Worm (Caenorhabditis elegans) whole organism, L3 larva: ENCODE measurements around the gene tag-65.

Experiments used
- R02D3.7 ChIP-seq: fragments of 150-350 bp; optimal IDR thresholded peaks from 2 replicates; lab custom pipeline; 2014; ENCODE audit warnings: missing biosample characterization, missing genetic modification characterization
- ZK546.5 ChIP-seq: sonication (generic microtip); optimal IDR thresholded peaks from 2 replicates; lab custom pipeline; 2017; ENCODE audit warnings: missing biosample characterization, missing genetic modification characterization
- aly-2 ChIP-seq: fragments of 150-350 bp; optimal IDR thresholded peaks from 2 replicates; lab custom pipeline; 2014; ENCODE audit warnings: missing biosample characterization, missing genetic modification characterization
- ama-1 ChIP-seq: fragments of 150-350 bp; optimal IDR thresholded peaks from 2 replicates; lab custom pipeline; 2018
- ceh-28 ChIP-seq: fragments of 150-350 bp; optimal IDR thresholded peaks from 2 replicates; lab custom pipeline; 2014; ENCODE audit warnings: missing biosample characterization, missing genetic modification reagents, missing genetic modification characterization
- ceh-82 ChIP-seq: fragments of 150-350 bp; optimal IDR thresholded peaks from 2 replicates; lab custom pipeline; 2014; ENCODE audit warnings: missing biosample characterization, missing genetic modification characterization
- ceh-9 ChIP-seq: sonication (generic microtip); optimal IDR thresholded peaks from 2 replicates; lab custom pipeline; 2018; ENCODE audit warnings: missing biosample characterization, missing genetic modification characterization
- daf-12 ChIP-seq: fragments of 150-350 bp; optimal IDR thresholded peaks from 2 replicates; lab custom pipeline; 2014; ENCODE audit warnings: missing biosample characterization, missing genetic modification reagents, missing genetic modification characterization
- egl-27 ChIP-seq: sonication (generic microtip); optimal IDR thresholded peaks from 4 replicates; lab custom pipeline; 2017; ENCODE audit warnings: missing biosample characterization, missing genetic modification reagents, missing genetic modification characterization
- egl-5 ChIP-seq: fragments of 150-350 bp; optimal IDR thresholded peaks from 2 replicates; lab custom pipeline; 2017; ENCODE audit warnings: missing biosample characterization, missing genetic modification reagents, missing genetic modification characterization, inconsistent platforms
- elt-2 ChIP-seq: sonication (generic microtip); optimal IDR thresholded peaks from 2 replicates; lab custom pipeline; 2016; ENCODE audit warnings: missing genetic modification reagents, mild to moderate bottlenecking, missing genetic modification characterization, missing compliant biosample characterization
- elt-3 ChIP-seq, 3 experiments: fragments of 150-350 bp in 1 of 3; sonication (generic microtip) in 2 of 3; optimal IDR thresholded peaks; 2 replicates in 2 of 3; 4 replicates in 1 of 3; lab custom pipeline; 2014 to 2017; ENCODE audit warnings: missing biosample characterization in 3 of 3, missing genetic modification characterization in 3 of 3
- fkh-10 ChIP-seq: sonication (generic microtip); optimal IDR thresholded peaks from 2 replicates; lab custom pipeline; 2017; ENCODE audit warnings: missing biosample characterization, missing genetic modification reagents, missing genetic modification characterization
- fkh-2 ChIP-seq: fragments of 150-350 bp; optimal IDR thresholded peaks from 2 replicates; lab custom pipeline; 2014; ENCODE audit warnings: missing biosample characterization, missing genetic modification reagents, missing genetic modification characterization
- hmg-11 ChIP-seq: sonication (generic microtip); optimal IDR thresholded peaks from 2 replicates; lab custom pipeline; 2016; ENCODE audit warnings: missing genetic modification characterization, missing compliant biosample characterization
- jun-1 ChIP-seq: fragments of 150-350 bp; optimal IDR thresholded peaks from 2 replicates; lab custom pipeline; 2014; ENCODE audit warnings: missing biosample characterization, missing genetic modification reagents, missing genetic modification characterization
- lin-15B ChIP-seq: fragments of 150-350 bp; optimal IDR thresholded peaks from 2 replicates; lab custom pipeline; 2014; ENCODE audit warnings: missing biosample characterization, missing genetic modification characterization
- lin-39 ChIP-seq: fragments of 150-350 bp; optimal IDR thresholded peaks from 2 replicates; lab custom pipeline; 2018; ENCODE audit warnings: missing biosample characterization, missing genetic modification reagents, missing genetic modification characterization
- lsy-12 ChIP-seq: sonication (generic microtip); optimal IDR thresholded peaks from 2 replicates; lab custom pipeline; 2016; ENCODE audit warnings: mild to moderate bottlenecking, missing genetic modification characterization, missing compliant biosample characterization
- mdl-1 ChIP-seq: fragments of 150-350 bp; optimal IDR thresholded peaks from 2 replicates; lab custom pipeline; 2014; ENCODE audit warnings: missing biosample characterization, missing genetic modification characterization
- mml-1 ChIP-seq: fragments of 150-350 bp; sonication (generic microtip); optimal IDR thresholded peaks from 3 replicates; lab custom pipeline; 2014; ENCODE audit warnings: missing biosample characterization, missing genetic modification characterization
- nfya-1 ChIP-seq: sonication (generic microtip); optimal IDR thresholded peaks from 2 replicates; lab custom pipeline; 2017; ENCODE audit warnings: missing genetic modification characterization, mild to moderate bottlenecking, missing compliant biosample characterization, antibody characterized with exemption, moderate library complexity; ENCODE audit not compliant: insufficient read depth
- nhr-23 ChIP-seq: fragments of 150-350 bp; optimal IDR thresholded peaks from 2 replicates; lab custom pipeline; 2014; ENCODE audit warnings: missing biosample characterization, missing genetic modification reagents, missing genetic modification characterization
- nhr-237 ChIP-seq: fragments of 150-350 bp; optimal IDR thresholded peaks from 2 replicates; lab custom pipeline; 2014; ENCODE audit warnings: missing biosample characterization, missing genetic modification characterization
- nhr-25 ChIP-seq: sonication (generic microtip); optimal IDR thresholded peaks from 2 replicates; lab custom pipeline; 2017; ENCODE audit warnings: missing biosample characterization, missing genetic modification characterization
- nhr-43 ChIP-seq: sonication (generic microtip); optimal IDR thresholded peaks from 2 replicates; lab custom pipeline; 2016; ENCODE audit warnings: mild to moderate bottlenecking, missing genetic modification characterization, missing compliant biosample characterization; ENCODE audit not compliant: poor library complexity, severe bottlenecking
- nhr-76 ChIP-seq: fragments of 150-350 bp; sonication (generic microtip); optimal IDR thresholded peaks from 5 replicates; lab custom pipeline; 2014; ENCODE audit warnings: missing biosample characterization, missing genetic modification characterization
- nhr-77 ChIP-seq: fragments of 150-350 bp; optimal IDR thresholded peaks from 2 replicates; lab custom pipeline; 2014; ENCODE audit warnings: missing biosample characterization, missing genetic modification characterization
- pha-4 ChIP-seq: fragments of 150-350 bp; optimal IDR thresholded peaks from 2 replicates; lab custom pipeline; 2014; ENCODE audit warnings: missing biosample characterization, missing genetic modification reagents, missing genetic modification characterization
- pqm-1 ChIP-seq: fragments of 150-350 bp; optimal IDR thresholded peaks from 2 replicates; lab custom pipeline; 2017; ENCODE audit warnings: missing biosample characterization, missing genetic modification characterization, inconsistent platforms
- sea-2 ChIP-seq: fragments of 150-350 bp; sonication (generic microtip); optimal IDR thresholded peaks from 4 replicates; lab custom pipeline; 2014; ENCODE audit warnings: missing biosample characterization, missing genetic modification reagents, missing genetic modification characterization
- skn-1 ChIP-seq: fragments of 150-350 bp; optimal IDR thresholded peaks from 2 replicates; lab custom pipeline; 2014; ENCODE audit warnings: missing biosample characterization, missing genetic modification characterization
- snpc-4 ChIP-seq: fragments of 150-350 bp; optimal IDR thresholded peaks from 2 replicates; lab custom pipeline; 2014; ENCODE audit warnings: missing biosample characterization, missing genetic modification characterization
- tbx-2 ChIP-seq: sonication (generic microtip); optimal IDR thresholded peaks from 2 replicates; lab custom pipeline; 2016; ENCODE audit warnings: mild to moderate bottlenecking, missing genetic modification characterization, missing compliant biosample characterization
- unc-39 ChIP-seq: sonication (generic microtip); optimal IDR thresholded peaks from 4 replicates; lab custom pipeline; 2017; ENCODE audit warnings: missing biosample characterization, missing genetic modification characterization
- unc-62 ChIP-seq: fragments of 150-350 bp; sonication (generic microtip); optimal IDR thresholded peaks from 4 replicates; lab custom pipeline; 2014; ENCODE audit warnings: missing biosample characterization, missing genetic modification reagents, missing genetic modification characterization
- zag-1 ChIP-seq: fragments of 150-350 bp; optimal IDR thresholded peaks from 2 replicates; lab custom pipeline; 2014; ENCODE audit warnings: missing biosample characterization, missing genetic modification characterization
- ztf-11 ChIP-seq: fragments of 150-350 bp; optimal IDR thresholded peaks from 2 replicates; lab custom pipeline; 2014; ENCODE audit warnings: missing biosample characterization, missing genetic modification characterization

Gene tag-65

ce11 chrV:13668337-13668736 is 10.1 kb downstream of the tag-65 start:
- TF ChIP-seq fkh-2 (no peak), nhr-25 (no peak), skn-1 (no peak), egl-5 (no peak), ztf-11 (tag; lab: Kevin White, UChicago) (no peak), zag-1 (no peak), tbx-2 (tag; lab: Kevin White, UChicago) (no peak), hmg-11 (no peak), nhr-43 (tag; lab: Kevin White, UChicago) (no peak), mdl-1 (tag; lab: Kevin White, UChicago) (no peak), sea-2 (GFP tag; lab: Kevin White, UChicago) (no peak), unc-39 (no peak)

ce11 chrV:13666460-13666859 is 11.9 kb downstream of the tag-65 start:
- TF ChIP-seq mdl-1 (tag; lab: Kevin White, UChicago) = no peak
- no peak for TF ChIP-seq nhr-23 (tag; lab: Kevin White, UChicago)
- no peak for TF ChIP-seq ceh-9 (tag; lab: Kevin White, UChicago)
- no peak for TF ChIP-seq lin-39 (tag; lab: Kevin White, UChicago)
- no peak for TF ChIP-seq nhr-77 (tag; lab: Kevin White, UChicago)
- no peak for TF ChIP-seq tbx-2 (tag; lab: Kevin White, UChicago)
- TF ChIP-seq zag-1 = no peak
- no peak for TF ChIP-seq unc-62 (GFP tag; lab: Kevin White, UChicago)
- TF ChIP-seq egl-27 (tag; lab: Kevin White, UChicago) = no peak
- TF ChIP-seq ceh-28 (tag; lab: Kevin White, UChicago) = no peak
- no peak for TF ChIP-seq lsy-12 (tag; lab: Kevin White, UChicago)
- TF ChIP-seq elt-3 (tag; optimal IDR thresholded peaks at IDR 0.05; lab: Kevin White, UChicago) = no peak
- TF ChIP-seq fkh-2 = no peak
- TF ChIP-seq R02D3.7 (tag; lab: Kevin White, UChicago) = no peak

ce11 chrV:13665089-13665488 is 13.3 kb downstream of the tag-65 start, which contains the start of gene rde-12:
TSS of gene rde-12 (plus strand) at chrV:13665389.
- TF ChIP-seq ztf-11 (tag; lab: Kevin White, UChicago) (no peak), nhr-237 (tag; lab: Kevin White, UChicago) (no peak), jun-1 (tag; lab: Kevin White, UChicago) (no peak), ama-1 (lab: Kevin White, UChicago) (no peak), ceh-9 (tag; lab: Kevin White, UChicago) (no peak), zag-1 (no peak)
- TF ChIP-seq, all 47 proteins: peak for 0

- TF ChIP-seq ZK546.5 = no peak
- no peak for TF ChIP-seq mml-1
- TF ChIP-seq nfya-1 (tag; lab: Kevin White, UChicago) = peak; percentile 19
- no peak for TF ChIP-seq mdl-1 (tag; lab: Kevin White, UChicago)
- TF ChIP-seq egl-27 (tag; lab: Kevin White, UChicago) = no peak
- TF ChIP-seq nhr-76 (tag; lab: Kevin White, UChicago) = no peak
- peak; percentile 40 for TF ChIP-seq ama-1 (lab: Kevin White, UChicago)
- peak; percentile 9 for TF ChIP-seq nhr-23 (tag; lab: Kevin White, UChicago)
- TF ChIP-seq daf-12 (tag; lab: Kevin White, UChicago) = no peak
- TF ChIP-seq nhr-77 (tag; lab: Kevin White, UChicago) = no peak
- no peak for TF ChIP-seq aly-2 (tag; lab: Kevin White, UChicago)
- TF ChIP-seq lin-15B = peak; percentile 55
- TF ChIP-seq elt-2 (tag; lab: Kevin White, UChicago) = peak; percentile 51
- TF ChIP-seq, all 47 proteins: peak for 5
These were observed 14.0 kb downstream of the tag-65 start for ce11 chrV:13664340-13664916.

- TF ChIP-seq nfya-1 (tag; lab: Kevin White, UChicago) = peak; percentile 12
- no peak for TF ChIP-seq fkh-10
- peak; percentile 49 for TF ChIP-seq pha-4 (tag; lab: Kevin White, UChicago)
- TF ChIP-seq tbx-2 (tag; lab: Kevin White, UChicago) = no peak
- TF ChIP-seq ceh-82 (tag; lab: Kevin White, UChicago) = no peak
- TF ChIP-seq R02D3.7 (tag; lab: Kevin White, UChicago) = no peak
- peak; percentile 39 for TF ChIP-seq elt-2 (tag; lab: Kevin White, UChicago)
- peak; percentile 65 for TF ChIP-seq pqm-1 (tag; lab: Kevin White, UChicago)
- TF ChIP-seq snpc-4 = peak; percentile 22
- no peak for TF ChIP-seq nhr-237 (tag; lab: Kevin White, UChicago)
- peak; percentile 16 for TF ChIP-seq ceh-28 (tag; lab: Kevin White, UChicago)
- no peak for TF ChIP-seq skn-1
- TF ChIP-seq, all 47 proteins: peak for 6
These were observed 17.6 kb downstream of the tag-65 start, which contains the start of gene letm-1 for ce11 chrV:13660660-13661325. TSS of gene letm-1 (plus strand) at chrV:13661257.
